Fruit fly (Drosophila melanogaster) whole organism, embryonic: ENCODE results near the gene Cul6.
A peak's percentile ranks its signal among the peaks of the same experiment; 100 is the strongest.

ENCODE experiments used
- Ada2b ChIP-seq: fragments of 200-800 bp; sonication (Bioruptor generic); IDR thresholded peaks from 2 replicates; pipeline ENCODE4 v1.3.6; 2022; ENCODE audit warnings: missing biosample characterization, missing genetic modification characterization
- Adf1 ChIP-seq: fragments of 200-800 bp; sonication (Bioruptor generic); IDR thresholded peaks from 2 replicates; pipeline ENCODE4 v1.3.6; 2022; ENCODE audit warnings: missing biosample characterization, missing genetic modification characterization
- Atf-2 ChIP-seq: fragments of 200-800 bp; sonication (Bioruptor generic); optimal IDR thresholded peaks from 2 replicates; lab custom pipeline; 2016; ENCODE audit warnings: missing biosample characterization, missing genetic modification characterization
- B-H1 ChIP-seq: fragments of 200-800 bp; sonication (Bioruptor generic); IDR thresholded peaks from 3 replicates; pipeline ENCODE4 v1.3.6; 2022; ENCODE audit warnings: missing biosample characterization, missing genetic modification characterization
- B-H2 ChIP-seq: fragments of 200-800 bp; sonication (Bioruptor generic); optimal IDR thresholded peaks from 2 replicates; lab custom pipeline; 2018; ENCODE audit warnings: missing biosample characterization, mild to moderate bottlenecking, missing genetic modification characterization
- Bgb ChIP-seq: fragments of 200-800 bp; sonication (Bioruptor generic); IDR thresholded peaks from 2 replicates; pipeline ENCODE4 v1.3.6; 2022; ENCODE audit warnings: missing biosample characterization, missing genetic modification characterization; ENCODE audit not compliant: partially characterized antibody
- CG10543 ChIP-seq: fragments of 200-800 bp; sonication (Bioruptor generic); optimal IDR thresholded peaks from 3 replicates; lab custom pipeline; 2017; ENCODE audit warnings: missing biosample characterization, mild to moderate bottlenecking, missing genetic modification characterization, moderate library complexity
- CG11456 ChIP-seq: fragments of 200-800 bp; sonication (Bioruptor generic); IDR thresholded peaks from 3 replicates; pipeline ENCODE4 v1.3.6; 2022; ENCODE audit warnings: missing biosample characterization, missing genetic modification characterization
- CG12769 ChIP-seq: fragments of 200-800 bp; sonication (Bioruptor generic); optimal IDR thresholded peaks from 2 replicates; lab custom pipeline; 2019; ENCODE audit warnings: missing biosample characterization, mild to moderate bottlenecking, missing genetic modification characterization, moderate library complexity
- CG13424 ChIP-seq: fragments of 200-800 bp; sonication (Bioruptor generic); optimal IDR thresholded peaks from 2 replicates; lab custom pipeline; 2019; ENCODE audit warnings: missing biosample characterization, mild to moderate bottlenecking, missing genetic modification characterization, moderate library complexity
- CG1529 ChIP-seq: fragments of 200-800 bp; sonication (Bioruptor generic); optimal IDR thresholded peaks from 3 replicates; lab custom pipeline; 2018; ENCODE audit warnings: missing biosample characterization, missing genetic modification characterization
- CG17186 ChIP-seq: fragments of 200-800 bp; sonication (Bioruptor generic); optimal IDR thresholded peaks from 3 replicates; lab custom pipeline; 2017; ENCODE audit warnings: missing biosample characterization, missing genetic modification reagents, missing genetic modification characterization
- CG2129 ChIP-seq: fragments of 200-800 bp; sonication (Bioruptor generic); IDR thresholded peaks from 2 replicates; pipeline ENCODE4 v1.3.6; 2022; ENCODE audit warnings: missing biosample characterization, missing genetic modification characterization; ENCODE audit not compliant: partially characterized antibody
- CG2678 ChIP-seq: fragments of 200-800 bp; sonication (Bioruptor generic); optimal IDR thresholded peaks from 3 replicates; lab custom pipeline; 2019; ENCODE audit warnings: missing biosample characterization, mild to moderate bottlenecking, missing genetic modification characterization, moderate library complexity
- CG34376 ChIP-seq: fragments of 200-800 bp; sonication (Bioruptor generic); optimal IDR thresholded peaks from 2 replicates; lab custom pipeline; 2018; ENCODE audit warnings: missing biosample characterization, mild to moderate bottlenecking, missing genetic modification characterization
- CG3995 ChIP-seq: fragments of 200-800 bp; sonication (Bioruptor generic); optimal IDR thresholded peaks from 3 replicates; lab custom pipeline; 2016; ENCODE audit warnings: missing biosample characterization, missing genetic modification characterization
- CG42726 ChIP-seq: fragments of 200-800 bp; sonication (Bioruptor generic); IDR thresholded peaks from 2 replicates; pipeline ENCODE4 v1.3.6; 2022; ENCODE audit warnings: missing biosample characterization, missing genetic modification characterization; ENCODE audit not compliant: partially characterized antibody
- CG4360 ChIP-seq: fragments of 200-800 bp; sonication (Bioruptor generic); IDR thresholded peaks from 2 replicates; pipeline ENCODE4 v1.3.6; 2022; ENCODE audit warnings: missing biosample characterization, missing genetic modification characterization
- CG4730 ChIP-seq: fragments of 200-800 bp; sonication (Bioruptor generic); IDR thresholded peaks from 2 replicates; pipeline ENCODE4 v1.3.6; 2022; ENCODE audit warnings: missing biosample characterization, missing genetic modification characterization
- CG8924 ChIP-seq: fragments of 200-800 bp; optimal IDR thresholded peaks from 3 replicates; lab custom pipeline; 2019; ENCODE audit warnings: missing biosample characterization, mild to moderate bottlenecking, missing genetic modification characterization, moderate library complexity
- CrebB ChIP-seq: fragments of 200-800 bp; sonication (Bioruptor generic); optimal IDR thresholded peaks from 3 replicates; lab custom pipeline; 2018; ENCODE audit warnings: missing biosample characterization, mild to moderate bottlenecking, missing genetic modification characterization
- D ChIP-seq, 2 experiments: fragments of 200-800 bp in 1 of 2; fragments of >200 bp in 1 of 2; sonication (Bioruptor generic) in 1 of 2; optimal IDR thresholded peaks; 2 replicates in 1 of 2; 3 replicates in 1 of 2; lab custom pipeline; 2017; ENCODE audit warnings: mild to moderate bottlenecking in 1 of 2, missing biosample characterization in 1 of 2, missing genetic modification characterization in 1 of 2, missing genetic modification reagents in 1 of 2
- ERR ChIP-seq: fragments of 200-800 bp; sonication (Bioruptor generic); optimal IDR thresholded peaks from 2 replicates; lab custom pipeline; 2016; ENCODE audit warnings: missing biosample characterization, missing genetic modification characterization
- HLH3B ChIP-seq: fragments of 200-800 bp; sonication (Bioruptor generic); IDR thresholded peaks from 2 replicates; pipeline ENCODE4 v1.3.6; 2022; ENCODE audit warnings: missing biosample characterization, missing genetic modification characterization
- Hand ChIP-seq: fragments of 200-800 bp; sonication (Bioruptor generic); optimal IDR thresholded peaks from 2 replicates; lab custom pipeline; 2017; ENCODE audit warnings: mild to moderate bottlenecking, missing biosample characterization, missing genetic modification reagents, missing genetic modification characterization
- Hmx ChIP-seq: fragments of 200-800 bp; sonication (Bioruptor generic); optimal IDR thresholded peaks from 2 replicates; lab custom pipeline; 2016; ENCODE audit warnings: missing biosample characterization, missing genetic modification characterization
- Jarid2 ChIP-seq: fragments of 200-800 bp; sonication (Bioruptor generic); optimal IDR thresholded peaks from 3 replicates; lab custom pipeline; 2017; ENCODE audit warnings: mild to moderate bottlenecking, missing biosample characterization, missing genetic modification reagents, missing genetic modification characterization
- Lhr ChIP-seq: fragments of 200-800 bp; sonication (Bioruptor generic); optimal IDR thresholded peaks from 3 replicates; lab custom pipeline; 2017; ENCODE audit warnings: mild to moderate bottlenecking, missing biosample characterization, missing genetic modification reagents, missing genetic modification characterization
- MTF-1 ChIP-seq: fragments of 200-800 bp; sonication (Bioruptor generic); optimal IDR thresholded peaks from 2 replicates; lab custom pipeline; 2018; ENCODE audit warnings: missing biosample characterization, mild to moderate bottlenecking, missing genetic modification characterization, borderline replicate concordance
- Nf-YA ChIP-seq: fragments of 200-800 bp; sonication (Bioruptor generic); IDR thresholded peaks from 2 replicates; pipeline ENCODE4 v1.3.6; 2022; ENCODE audit warnings: missing biosample characterization, missing genetic modification characterization
- Side ChIP-seq: fragments of 200-800 bp; sonication (Bioruptor generic); optimal IDR thresholded peaks from 2 replicates; lab custom pipeline; 2016; ENCODE audit warnings: missing biosample characterization, missing genetic modification characterization
- ab ChIP-seq: fragments of 200-800 bp; sonication (Bioruptor generic); optimal IDR thresholded peaks from 2 replicates; lab custom pipeline; 2016; ENCODE audit warnings: missing biosample characterization, missing genetic modification characterization
- ac ChIP-seq: fragments of 200-800 bp; sonication (Bioruptor generic); optimal IDR thresholded peaks from 3 replicates; lab custom pipeline; 2017; ENCODE audit warnings: missing biosample characterization, mild to moderate bottlenecking, missing genetic modification characterization
- chn ChIP-seq: fragments of 200-800 bp; sonication (Bioruptor generic); optimal IDR thresholded peaks from 2 replicates; lab custom pipeline; 2016; ENCODE audit warnings: missing biosample characterization, missing genetic modification characterization
- dan ChIP-seq: fragments of 200-800 bp; sonication (Bioruptor generic); IDR thresholded peaks from 2 replicates; pipeline ENCODE4 v1.3.6; 2022; ENCODE audit warnings: missing biosample characterization, missing genetic modification characterization
- en ChIP-seq: fragments of 200-800 bp; sonication (Bioruptor generic); optimal IDR thresholded peaks from 2 replicates; lab custom pipeline; 2016; ENCODE audit warnings: missing biosample characterization, missing genetic modification characterization
- exex ChIP-seq: fragments of 200-800 bp; sonication (Bioruptor generic); optimal IDR thresholded peaks from 4 replicates; lab custom pipeline; 2018; ENCODE audit warnings: missing biosample characterization, mild to moderate bottlenecking, missing genetic modification characterization, moderate library complexity
- fd3F ChIP-seq: fragments of 200-800 bp; sonication (Bioruptor generic); optimal IDR thresholded peaks from 2 replicates; lab custom pipeline; 2018; ENCODE audit warnings: missing biosample characterization, mild to moderate bottlenecking, missing genetic modification characterization, moderate library complexity
- ftz-f1 ChIP-seq: fragments of 200-800 bp; sonication (Bioruptor generic); optimal IDR thresholded peaks from 2 replicates; lab custom pipeline; 2016; ENCODE audit warnings: missing biosample characterization, missing genetic modification characterization
- hkb ChIP-seq, 2 experiments: fragments of 200-800 bp in 1 of 2; fragments of >200 bp in 1 of 2; sonication (Bioruptor generic) in 1 of 2; IDR thresholded peaks in 1 of 2; optimal IDR thresholded peaks in 1 of 2; 2 replicates each; pipeline versions ENCODE4 v1.3.6 to Lab custom; 2017 to 2022; ENCODE audit warnings: missing biosample characterization in 1 of 2, missing genetic modification characterization in 1 of 2
- lmd ChIP-seq: fragments of 200-800 bp; sonication (Bioruptor generic); IDR thresholded peaks from 2 replicates; pipeline ENCODE4 v1.3.6; 2022; ENCODE audit warnings: missing biosample characterization, missing genetic modification characterization
- lola ChIP-seq, 3 experiments: fragments of >200 bp in 2 of 3; fragments of 200-800 bp in 1 of 3; sonication (Bioruptor generic) in 1 of 3; optimal IDR thresholded peaks; 2 replicates each; lab custom pipeline; 2017 to 2019; ENCODE audit warnings: missing biosample characterization in 3 of 3, missing genetic modification characterization in 3 of 3, mild to moderate bottlenecking in 1 of 3, moderate library complexity in 1 of 3
- otp ChIP-seq: fragments of 200-800 bp; sonication (Bioruptor generic); IDR thresholded peaks from 3 replicates; pipeline ENCODE4, ENCODE4 v1.3.6; 2022; ENCODE audit warnings: missing biosample characterization, missing genetic modification characterization
- p53 ChIP-seq: fragments of 200-800 bp; sonication (Bioruptor generic); optimal IDR thresholded peaks from 2 replicates; lab custom pipeline; 2016; ENCODE audit warnings: missing biosample characterization, missing genetic modification characterization
- peb ChIP-seq: fragments of 200-800 bp; sonication (Bioruptor generic); IDR thresholded peaks from 2 replicates; pipeline ENCODE4 v1.3.6; 2022; ENCODE audit warnings: missing biosample characterization, missing genetic modification characterization
- sima ChIP-seq: fragments of 200-800 bp; sonication (Bioruptor generic); optimal IDR thresholded peaks from 2 replicates; lab custom pipeline; 2016; ENCODE audit warnings: missing biosample characterization, missing genetic modification characterization
- slou ChIP-seq: fragments of 200-800 bp; sonication (Bioruptor generic); optimal IDR thresholded peaks from 3 replicates; lab custom pipeline; 2016; ENCODE audit warnings: missing biosample characterization, missing genetic modification characterization
- tin ChIP-seq: fragments of 200-800 bp; sonication (Bioruptor generic); optimal IDR thresholded peaks from 3 replicates; lab custom pipeline; 2016; ENCODE audit warnings: missing biosample characterization, missing genetic modification characterization

Cul6 gene

dm6 chr3L:13022854-13023560 lies 11.5 kb upstream of the Cul6 start, which contains the start of gene RpS12 (continued):
- peak; percentile 91 for TF ChIP-seq Bgb (GFP tag; lab: Robert Waterston, UW)
- TF ChIP-seq dan (GFP tag; lab: Robert Waterston, UW), result no peak
- TF ChIP-seq chn (GFP tag; lab: Kevin White, UChicago), result peak; percentile 70
- no peak for TF ChIP-seq ftz-f1 (GFP tag; lab: Kevin White, UChicago)
- peak; percentile 39 for TF ChIP-seq ab
- TF ChIP-seq CG34376 (GFP tag; lab: Kevin White, UChicago), result peak; percentile 88
- peak; percentile 60 for TF ChIP-seq CG2678 (tag; lab: Kevin White, UChicago)
- TF ChIP-seq Ada2b (GFP tag; lab: Robert Waterston, UW), result peak; percentile 62
- TF ChIP-seq otp (GFP tag; lab: Robert Waterston, UW), result peak; percentile 82
- TF ChIP-seq Hand (GFP tag; lab: Kevin White, UChicago), result peak; percentile 60
- peak; percentile 68 for TF ChIP-seq Side (GFP tag; lab: Kevin White, UChicago)
- TF ChIP-seq B-H2 (GFP tag; lab: Kevin White, UChicago), result peak; percentile 89
- peak; percentile 54 for TF ChIP-seq Lhr (GFP tag; lab: Kevin White, UChicago)
- TF ChIP-seq CG2129 (GFP tag; lab: Robert Waterston, UW), result peak; percentile 52
- TF ChIP-seq lmd (GFP tag; lab: Robert Waterston, UW), result peak; percentile 59
- TF ChIP-seq CG12769 (tag; lab: Kevin White, UChicago), result peak; percentile 64
- TF ChIP-seq slou (GFP tag; lab: Kevin White, UChicago), result peak; percentile 65
- 0 out of 2 replicates have a peak, but pooled peaks have one; percentile 21 for TF ChIP-seq peb
- TF ChIP-seq MTF-1 (GFP tag; lab: Kevin White, UChicago), result peak; percentile 94
- no peak for TF ChIP-seq CG4360
- peak; percentile 2 for TF ChIP-seq CG1529 (GFP tag; lab: Kevin White, UChicago)
- TF ChIP-seq CG42726 (GFP tag; lab: Robert Waterston, UW), result peak; percentile 86
- no peak for TF ChIP-seq hkb (optimal IDR thresholded peaks at IDR 0.05; lab: Kevin White, UChicago)
- peak; percentile 76 for TF ChIP-seq hkb (GFP tag; IDR thresholded peaks at IDR 0.05; lab: Robert Waterston, UW)
- TF ChIP-seq CG13424 (tag; lab: Kevin White, UChicago), result peak; percentile 45
- TF ChIP-seq Adf1 (GFP tag; lab: Robert Waterston, UW), result peak; percentile 7; the same call in 1 of the 2 replicates
- peak; percentile 64 for TF ChIP-seq fd3F
- peak; percentile 64 for TF ChIP-seq p53
- TF ChIP-seq tin (GFP tag; lab: Kevin White, UChicago), result peak; percentile 76
- peak; percentile 82 for TF ChIP-seq CG17186 (GFP tag; lab: Kevin White, UChicago)
- peak; percentile 83 for TF ChIP-seq CrebB (tag; lab: Kevin White, UChicago)
- TF ChIP-seq Jarid2 (GFP tag; lab: Kevin White, UChicago), result peak; percentile 70
- peak; percentile 58 for TF ChIP-seq Nf-YA (GFP tag; lab: Robert Waterston, UW)
- no peak for TF ChIP-seq Hmx
- TF ChIP-seq CG8924, result peak; percentile 55
- peak; percentile 80 for TF ChIP-seq ERR (GFP tag; lab: Kevin White, UChicago)
- TF ChIP-seq en (GFP tag; lab: Kevin White, UChicago), result peak; percentile 73
- TF ChIP-seq HLH3B (GFP tag; lab: Robert Waterston, UW), result peak; percentile 60
- TF ChIP-seq sima (GFP tag; lab: Kevin White, UChicago), result peak; percentile 34
- peak in 2 of 3 experiments; percentile 15 to 51 for TF ChIP-seq lola (GFP tag; optimal IDR thresholded peaks at IDR 0.05; lab: Kevin White, UChicago)
- peak; percentile 91 for TF ChIP-seq CG11456 (GFP tag; lab: Robert Waterston, UW)
- no peak; the same call in 2 of the 3 replicates for TF ChIP-seq B-H1
- TF ChIP-seq CG4730 (GFP tag; lab: Robert Waterston, UW), result peak; percentile 48
- peak; percentile 38 for TF ChIP-seq exex (tag; lab: Kevin White, UChicago)
- TF ChIP-seq CG10543 (GFP tag; lab: Kevin White, UChicago), result peak; percentile 63
- TF ChIP-seq D (optimal IDR thresholded peaks at IDR 0.05; lab: Kevin White, UChicago), result no peak
- peak; percentile 54 for TF ChIP-seq D (GFP tag; optimal IDR thresholded peaks at IDR 0.05; lab: Kevin White, UChicago)
- TF ChIP-seq ac (GFP tag; lab: Kevin White, UChicago), result peak; percentile 50
- TF ChIP-seq Atf-2, result peak; percentile 65
- TF ChIP-seq CG3995 (GFP tag; lab: Kevin White, UChicago), result peak; percentile 65
